Worm (Caenorhabditis elegans) whole organism, L1 larva: Measurements from ENCODE around the gene F19B6.3.

Experiments used
- C16A3.4 ChIP-seq: fragments of 150-350 bp; optimal IDR thresholded peaks from 2 replicates; lab custom pipeline; 2014; ENCODE audit warnings: missing biosample characterization, missing genetic modification characterization
- aly-2 ChIP-seq: fragments of 150-350 bp; optimal IDR thresholded peaks from 2 replicates; lab custom pipeline; 2014; ENCODE audit warnings: missing biosample characterization, missing genetic modification characterization
- blmp-1 ChIP-seq: fragments of 150-350 bp; optimal IDR thresholded peaks from 2 replicates; lab custom pipeline; 2014; ENCODE audit warnings: missing biosample characterization, missing genetic modification characterization
- ceh-82 ChIP-seq, 3 experiments: fragments of 150-350 bp in 1 of 3; sonication (generic microtip) in 2 of 3; optimal IDR thresholded peaks; 2 replicates each; lab custom pipeline; 2014 to 2017; ENCODE audit warnings: missing biosample characterization in 3 of 3, missing genetic modification characterization in 3 of 3
- ceh-90 ChIP-seq: sonication (generic microtip); optimal IDR thresholded peaks from 2 replicates; lab custom pipeline; 2016; ENCODE audit warnings: missing genetic modification characterization, missing compliant biosample characterization
- ces-1 ChIP-seq: fragments of 150-350 bp; optimal IDR thresholded peaks from 2 replicates; lab custom pipeline; 2014; ENCODE audit warnings: missing biosample characterization, missing genetic modification reagents, missing genetic modification characterization
- dpl-1 ChIP-seq, 3 experiments: fragments of 150-350 bp in 2 of 3; sonication (generic microtip) in 1 of 3; optimal IDR thresholded peaks; 2 replicates each; lab custom pipeline; 2014 to 2017; ENCODE audit warnings: missing biosample characterization in 3 of 3, missing genetic modification characterization in 3 of 3, missing genetic modification reagents in 3 of 3
- dsc-1 ChIP-seq: sonication (generic microtip); optimal IDR thresholded peaks from 2 replicates; lab custom pipeline; 2016; ENCODE audit warnings: mild to moderate bottlenecking, missing genetic modification characterization, missing compliant biosample characterization
- efl-1 ChIP-seq, 4 experiments: fragments of 150-350 bp; optimal IDR thresholded peaks in 3 of 4; peaks in 1 of 4; 1 replicate in 1 of 4; 2 replicates in 3 of 4; lab custom pipeline; 2014; ENCODE audit warnings: missing biosample characterization in 2 of 4, missing genetic modification characterization in 2 of 4, missing genetic modification reagents in 2 of 4
- efl-3 ChIP-seq: fragments of 200-800 bp; sonication (Bioruptor generic); optimal IDR thresholded peaks from 2 replicates; lab custom pipeline; 2018; ENCODE audit warnings: mild to moderate bottlenecking, missing genetic modification characterization, missing compliant biosample characterization
- egl-13 ChIP-seq: sonication (generic microtip); optimal IDR thresholded peaks from 2 replicates; lab custom pipeline; 2016; ENCODE audit warnings: missing genotype, missing genetic modification reagents, missing genetic modification characterization, missing compliant biosample characterization
- fkh-10 ChIP-seq: sonication (generic microtip); optimal IDR thresholded peaks from 2 replicates; lab custom pipeline; 2017; ENCODE audit warnings: missing biosample characterization, missing genetic modification reagents, missing genetic modification characterization
- grh-1 ChIP-seq: fragments of 200-800 bp; sonication (Bioruptor generic); IDR thresholded peaks from 2 replicates; pipeline ENCODE4 v1.3.6; 2022; ENCODE audit warnings: missing genetic modification reagents, missing genetic modification characterization, missing compliant biosample characterization
- irx-1 ChIP-seq: sonication (generic microtip); optimal IDR thresholded peaks from 2 replicates; lab custom pipeline; 2016; ENCODE audit warnings: missing genetic modification characterization, missing compliant biosample characterization
- isw-1 ChIP-seq: fragments of 200-800 bp; sonication (Bioruptor generic); IDR thresholded peaks from 2 replicates; pipeline ENCODE4 v1.3.6; 2022; ENCODE audit warnings: missing genetic modification characterization, missing compliant biosample characterization
- jun-1 ChIP-seq: fragments of 150-350 bp; optimal IDR thresholded peaks from 2 replicates; lab custom pipeline; 2014; ENCODE audit warnings: missing biosample characterization, missing genetic modification reagents, missing genetic modification characterization
- lin-13 ChIP-seq: fragments of 150-350 bp; optimal IDR thresholded peaks from 2 replicates; lab custom pipeline; 2014; ENCODE audit warnings: missing biosample characterization, missing genetic modification reagents, missing genetic modification characterization
- lin-15B ChIP-seq: fragments of 150-350 bp; sonication (generic microtip); optimal IDR thresholded peaks from 3 replicates; lab custom pipeline; 2014; ENCODE audit warnings: missing biosample characterization, missing genetic modification characterization
- lin-39 ChIP-seq: fragments of 150-350 bp; optimal IDR thresholded peaks from 2 replicates; lab custom pipeline; 2014; ENCODE audit warnings: missing biosample characterization, missing genetic modification reagents, missing genetic modification characterization
- lir-3 ChIP-seq: sonication (generic microtip); optimal IDR thresholded peaks from 2 replicates; lab custom pipeline; 2016; ENCODE audit warnings: mild to moderate bottlenecking, missing genetic modification characterization, moderate library complexity, missing compliant biosample characterization; ENCODE audit not compliant: poor library complexity
- lsy-2 ChIP-seq, 2 experiments: fragments of 150-350 bp; optimal IDR thresholded peaks; 2 replicates each; lab custom pipeline; 2014; ENCODE audit warnings: missing biosample characterization in 2 of 2, missing genetic modification characterization in 2 of 2
- mef-2 ChIP-seq: fragments of 150-350 bp; optimal IDR thresholded peaks from 2 replicates; lab custom pipeline; 2014; ENCODE audit warnings: missing biosample characterization, missing genetic modification characterization
- nhr-11 ChIP-seq: fragments of 150-350 bp; optimal IDR thresholded peaks from 2 replicates; lab custom pipeline; 2014; ENCODE audit warnings: missing biosample characterization, missing genetic modification characterization
- nhr-12 ChIP-seq: sonication (generic microtip); optimal IDR thresholded peaks from 2 replicates; lab custom pipeline; 2017; ENCODE audit warnings: missing biosample characterization, missing genetic modification characterization
- nhr-19 ChIP-seq: fragments of 200-800 bp; sonication (Bioruptor generic); conservative IDR thresholded peaks from 2 replicates; pipeline ENCODE4 v1.3.6; 2022; ENCODE audit warnings: missing genetic modification characterization, missing compliant biosample characterization
- nhr-237 ChIP-seq: fragments of 150-350 bp; optimal IDR thresholded peaks from 2 replicates; lab custom pipeline; 2014; ENCODE audit warnings: missing biosample characterization, missing genetic modification characterization
- nhr-71 ChIP-seq: sonication (generic microtip); optimal IDR thresholded peaks from 2 replicates; lab custom pipeline; 2016; ENCODE audit warnings: mild to moderate bottlenecking, missing genetic modification characterization, moderate library complexity, missing compliant biosample characterization
- nhr-85 ChIP-seq: sonication (generic microtip); peaks from one replicate; lab custom pipeline; 2016; ENCODE audit warnings: missing genetic modification characterization, inconsistent platforms, missing compliant biosample characterization
- snpc-4 ChIP-seq: fragments of 150-350 bp; optimal IDR thresholded peaks from 2 replicates; lab custom pipeline; 2014; ENCODE audit warnings: missing biosample characterization, missing genetic modification characterization
- sup-37 ChIP-seq: fragments of 200-800 bp; sonication (Bioruptor generic); optimal IDR thresholded peaks from 2 replicates; lab custom pipeline; 2018; ENCODE audit warnings: mild to moderate bottlenecking, missing genetic modification characterization, missing compliant biosample characterization
- swsn-7 ChIP-seq: sonication (generic microtip); optimal IDR thresholded peaks from 2 replicates; lab custom pipeline; 2016; ENCODE audit warnings: missing genetic modification characterization, missing compliant biosample characterization
- tbx-2 ChIP-seq: sonication (generic microtip); optimal IDR thresholded peaks from 2 replicates; lab custom pipeline; 2016; ENCODE audit warnings: missing genetic modification characterization, missing compliant biosample characterization
- tlp-1 ChIP-seq: fragments of 150-350 bp; optimal IDR thresholded peaks from 2 replicates; lab custom pipeline; 2014; ENCODE audit warnings: missing biosample characterization, missing genetic modification characterization
- unc-130 ChIP-seq: fragments of 150-350 bp; optimal IDR thresholded peaks from 2 replicates; lab custom pipeline; 2017; ENCODE audit warnings: missing biosample characterization, missing genetic modification characterization, inconsistent platforms
- unc-98 ChIP-seq: fragments of 200-800 bp; sonication (Bioruptor generic); IDR thresholded peaks from 2 replicates; pipeline ENCODE4 v1.3.6; 2022; ENCODE audit warnings: missing genetic modification characterization, missing compliant biosample characterization
- vab-15 ChIP-seq: sonication (generic microtip); optimal IDR thresholded peaks from 2 replicates; lab custom pipeline; 2017; ENCODE audit warnings: missing genotype, mild to moderate bottlenecking, missing genetic modification characterization, missing compliant biosample characterization
- zag-1 ChIP-seq: fragments of 150-350 bp; optimal IDR thresholded peaks from 2 replicates; lab custom pipeline; 2014; ENCODE audit warnings: missing biosample characterization, missing genetic modification characterization
- zip-4 ChIP-seq: fragments of 200-800 bp; sonication (Bioruptor generic); optimal IDR thresholded peaks from 2 replicates; lab custom pipeline; 2018; ENCODE audit warnings: mild to moderate bottlenecking, missing genetic modification characterization, moderate library complexity, missing compliant biosample characterization
- ztf-11 ChIP-seq, 2 experiments: sonication (generic microtip); optimal IDR thresholded peaks; 2 replicates each; lab custom pipeline; 2016 to 2017; ENCODE audit warnings: missing genetic modification characterization in 2 of 2, missing biosample characterization in 1 of 2, missing compliant biosample characterization in 1 of 2

F19B6.3 gene

DNA sequence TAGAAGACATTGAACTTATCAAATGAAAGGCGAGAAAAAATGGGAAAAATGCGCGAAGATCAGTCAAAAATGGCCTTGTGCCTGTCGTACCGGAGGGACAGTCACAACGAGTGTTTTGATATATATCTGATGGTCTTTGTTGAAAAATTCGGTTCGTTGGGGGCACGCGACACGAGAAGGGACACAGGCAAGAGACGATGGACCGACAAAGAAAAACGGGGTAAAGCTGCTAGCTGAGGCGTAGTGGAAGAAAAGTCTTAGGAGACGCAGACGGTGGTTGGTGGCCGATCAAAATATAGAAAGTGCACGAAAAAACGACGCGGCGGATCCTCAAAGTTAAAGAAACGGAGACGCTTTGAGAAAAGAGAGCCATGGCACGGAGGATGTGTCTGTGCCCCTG is 8.2 kb downstream of the F19B6.3 start (continued):
- no peak for TF ChIP-seq jun-1
- TF ChIP-seq nhr-85 (tag; lab: Kevin White, UChicago) = no peak
- no peak for TF ChIP-seq swsn-7 (tag; lab: Kevin White, UChicago)
- peak; percentile 12 for TF ChIP-seq dsc-1 (tag; lab: Kevin White, UChicago)
- no peak for TF ChIP-seq ztf-11 (tag; optimal IDR thresholded peaks at IDR 0.05; lab: Kevin White, UChicago)
- no peak for TF ChIP-seq tlp-1
- TF ChIP-seq fkh-10 (GFP tag; lab: Kevin White, UChicago) = no peak
- no peak for TF ChIP-seq snpc-4 (tag; lab: Kevin White, UChicago)
- TF ChIP-seq aly-2 (tag; lab: Kevin White, UChicago) = no peak
- peak; percentile 32 for TF ChIP-seq blmp-1 (tag; lab: Kevin White, UChicago)
- TF ChIP-seq nhr-11 (tag; lab: Kevin White, UChicago) = no peak
- TF ChIP-seq irx-1 (tag; lab: Kevin White, UChicago) = no peak
- TF ChIP-seq dpl-1 (GFP tag; optimal IDR thresholded peaks at IDR 0.05; lab: Kevin White, UChicago) = peak in 2 of 3 experiments; percentile 1 to 36
- TF ChIP-seq vab-15 = no peak
- TF ChIP-seq tbx-2 (tag; lab: Kevin White, UChicago) = no peak
- no peak for TF ChIP-seq C16A3.4 (tag; lab: Kevin White, UChicago)
- peak in 1 of 2 experiments; percentile 39 for TF ChIP-seq lsy-2 (tag; optimal IDR thresholded peaks at IDR 0.05; lab: Kevin White, UChicago)
- TF ChIP-seq mef-2 (tag; lab: Kevin White, UChicago) = no peak
- TF ChIP-seq nhr-19 = peak; percentile 22; the same call in 1 of the 2 replicates
- TF ChIP-seq nhr-237 (tag; lab: Kevin White, UChicago) = no peak
- no peak for TF ChIP-seq zip-4 (GFP tag; lab: Kevin White, UChicago)
- no peak for TF ChIP-seq lir-3
- TF ChIP-seq grh-1 (GFP tag; lab: Robert Waterston, UW) = no peak
- TF ChIP-seq unc-98 (GFP tag; lab: Robert Waterston, UW) = no peak
- peak in 1 of 3 experiments; percentile 44 for TF ChIP-seq ceh-82 (tag; optimal IDR thresholded peaks at IDR 0.05; lab: Kevin White, UChicago)
- TF ChIP-seq sup-37 = no peak
- TF ChIP-seq ces-1 (GFP tag; lab: Kevin White, UChicago) = no peak
- TF ChIP-seq zag-1 (tag; lab: Kevin White, UChicago) = no peak
- TF ChIP-seq egl-13 = no peak
- no peak for TF ChIP-seq lin-39 (tag; lab: Kevin White, UChicago)
- TF ChIP-seq lin-15B (tag; lab: Kevin White, UChicago) = no peak

DNA sequence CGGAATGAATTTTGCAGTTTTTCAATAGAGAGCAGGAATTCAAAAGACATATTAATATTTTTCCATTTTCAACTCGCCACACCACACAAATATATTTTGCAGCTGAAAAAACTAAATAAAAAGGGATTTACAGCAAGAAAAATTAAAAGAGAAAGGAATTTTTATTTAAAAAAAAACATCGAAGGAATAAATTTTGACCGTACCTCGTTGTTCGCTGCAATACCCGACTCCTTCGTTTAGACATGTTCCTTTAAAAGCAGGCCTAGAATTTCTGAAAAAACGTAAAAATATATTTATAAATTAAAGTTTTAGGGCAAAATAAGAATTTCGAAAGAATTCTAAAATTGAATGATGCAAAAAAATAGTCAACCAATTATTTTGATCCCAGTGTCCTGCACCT is 8.8 kb downstream of the F19B6.3 start, which contains the start of gene F19B6.1:
TSS of gene F19B6.1 (minus strand) at position 278 of the 400 bp plus-strand sequence.
- TF ChIP-seq unc-98 (GFP tag; lab: Robert Waterston, UW) = no peak
- TF ChIP-seq efl-1 (optimal IDR thresholded peaks at IDR 0.05; lab: Kevin White, UChicago) = no peak
- peak in 1 of 2 experiments; percentile 27 for TF ChIP-seq efl-1 (GFP tag; optimal IDR thresholded peaks at IDR 0.05 in 1 of 2; lab: Kevin White, UChicago)
- TF ChIP-seq lin-13 (GFP tag; lab: Kevin White, UChicago) = no peak
- no peak for TF ChIP-seq zag-1 (tag; lab: Kevin White, UChicago)

DNA sequence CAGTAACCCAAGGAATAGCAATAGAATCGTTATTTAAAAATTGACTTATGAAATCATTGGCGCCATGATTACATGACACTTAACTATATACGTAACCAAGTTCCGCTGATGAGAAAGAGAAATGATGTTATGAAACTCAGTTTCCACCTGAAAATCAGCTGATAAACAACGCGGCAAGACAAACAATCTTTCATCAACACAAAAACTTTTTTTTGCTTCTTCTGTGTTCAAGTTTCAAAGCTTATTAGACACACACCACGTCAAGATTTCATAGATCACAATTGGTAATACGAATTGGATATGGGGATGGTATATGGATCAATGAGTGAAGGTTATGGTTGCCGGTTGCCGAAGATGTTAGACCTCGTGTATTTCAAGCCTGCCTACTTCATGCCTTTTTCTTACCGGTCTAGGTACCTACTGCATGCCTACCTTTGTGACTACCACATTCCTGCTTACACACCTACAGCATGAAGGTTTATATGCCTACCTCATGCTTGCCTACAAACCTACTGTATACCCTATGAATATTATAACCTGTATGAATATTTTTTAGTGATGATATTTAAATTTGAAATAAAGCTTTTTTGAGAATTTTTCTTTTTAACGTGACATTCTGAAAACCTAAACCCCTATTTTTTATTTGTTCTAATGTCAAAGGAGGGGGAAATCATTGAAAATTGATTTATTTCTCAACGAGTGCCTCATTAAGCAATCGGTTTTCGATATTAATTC is 10.0 kb downstream of the F19B6.3 start, which contains the start of the genes F19B6.10 and wht-5:
TSS of gene F19B6.10 (plus strand) at position 301 of the 735 bp plus-strand sequence.
TSS of gene wht-5 (plus strand) at position 685 of the 735 bp plus-strand sequence.
- no peak for TF ChIP-seq nhr-19
- no peak for TF ChIP-seq aly-2 (tag; lab: Kevin White, UChicago)
- no peak for TF ChIP-seq nhr-71 (tag; lab: Kevin White, UChicago)
- no peak for TF ChIP-seq ztf-11 (tag; optimal IDR thresholded peaks at IDR 0.05; lab: Kevin White, UChicago)
- TF ChIP-seq ceh-90 = no peak
- no peak for TF ChIP-seq ceh-82 (tag; optimal IDR thresholded peaks at IDR 0.05; lab: Kevin White, UChicago)
- TF ChIP-seq efl-1 (optimal IDR thresholded peaks at IDR 0.05; lab: Kevin White, UChicago) = no peak
- no peak for TF ChIP-seq efl-1 (GFP tag; optimal IDR thresholded peaks at IDR 0.05 in 1 of 2; lab: Kevin White, UChicago)
- TF ChIP-seq isw-1 (GFP tag; lab: Robert Waterston, UW) = no peak
- TF ChIP-seq nhr-12 (tag; lab: Kevin White, UChicago) = no peak
- no peak for TF ChIP-seq swsn-7 (tag; lab: Kevin White, UChicago)
- TF ChIP-seq egl-13 = no peak
- no peak for TF ChIP-seq unc-130 (tag; lab: Kevin White, UChicago)
- TF ChIP-seq efl-3 = no peak
